Fruit fly (Drosophila melanogaster) whole organism, embryonic: ENCODE results near the gene Taf6.

ENCODE experiments used
- Adf1 ChIP-seq: fragments of 200-800 bp; sonication (Bioruptor generic); IDR thresholded peaks from 2 replicates; pipeline ENCODE4 v1.3.6; 2022; ENCODE audit warnings: missing biosample characterization, missing genetic modification characterization
- Atf3 ChIP-seq: fragments of 200-800 bp; sonication (Bioruptor generic); optimal IDR thresholded peaks from 3 replicates; lab custom pipeline; 2016; ENCODE audit warnings: missing biosample characterization, missing genetic modification characterization
- CG10431 ChIP-seq: fragments of 200-800 bp; sonication (Bioruptor generic); optimal IDR thresholded peaks from 3 replicates; lab custom pipeline; 2018; ENCODE audit warnings: missing biosample characterization, mild to moderate bottlenecking, missing genetic modification characterization
- CG12942 ChIP-seq: fragments of 200-800 bp; sonication (Bioruptor generic); optimal IDR thresholded peaks from 3 replicates; lab custom pipeline; 2016; ENCODE audit warnings: missing biosample characterization, missing genetic modification characterization
- CG14050 ChIP-seq: fragments of 200-800 bp; sonication (Bioruptor generic); IDR thresholded peaks from 3 replicates; pipeline ENCODE4 v1.3.6; 2022; ENCODE audit warnings: missing biosample characterization, missing genetic modification characterization
- CG15269 ChIP-seq: fragments of 200-800 bp; sonication (Bioruptor generic); optimal IDR thresholded peaks from 2 replicates; lab custom pipeline; 2018; ENCODE audit warnings: missing biosample characterization, mild to moderate bottlenecking, missing genetic modification characterization, moderate library complexity
- CG15514 ChIP-seq: fragments of 200-800 bp; sonication (Bioruptor generic); optimal IDR thresholded peaks from 3 replicates; lab custom pipeline; 2017; ENCODE audit warnings: missing biosample characterization, missing genetic modification characterization, mild to moderate bottlenecking, moderate library complexity, missing genetic modification reagents
- CG16815 ChIP-seq: fragments of 200-800 bp; sonication (Bioruptor generic); optimal IDR thresholded peaks from 3 replicates; lab custom pipeline; 2017; ENCODE audit warnings: missing biosample characterization, mild to moderate bottlenecking, missing genetic modification characterization
- CG17186 ChIP-seq: fragments of 200-800 bp; sonication (Bioruptor generic); optimal IDR thresholded peaks from 3 replicates; lab custom pipeline; 2017; ENCODE audit warnings: missing biosample characterization, missing genetic modification reagents, missing genetic modification characterization
- CG17361 ChIP-seq: fragments of 200-800 bp; sonication (Bioruptor generic); IDR thresholded peaks from 3 replicates; pipeline ENCODE4 v1.3.6; 2022; ENCODE audit warnings: missing biosample characterization, missing genetic modification characterization
- CG30403 ChIP-seq: fragments of 200-800 bp; sonication (Bioruptor generic); optimal IDR thresholded peaks from 3 replicates; lab custom pipeline; 2016; ENCODE audit warnings: missing biosample characterization, missing genetic modification characterization
- CG31224 ChIP-seq: fragments of 200-800 bp; sonication (Bioruptor generic); IDR thresholded peaks from 2 replicates; pipeline ENCODE4 v1.3.6; 2022; ENCODE audit warnings: missing biosample characterization, missing genetic modification characterization
- CG31365 ChIP-seq: fragments of 200-800 bp; sonication (Bioruptor generic); optimal IDR thresholded peaks from 2 replicates; lab custom pipeline; 2018; ENCODE audit warnings: missing biosample characterization, mild to moderate bottlenecking, missing genetic modification characterization
- CG3995 ChIP-seq: fragments of 200-800 bp; sonication (Bioruptor generic); optimal IDR thresholded peaks from 3 replicates; lab custom pipeline; 2016; ENCODE audit warnings: missing biosample characterization, missing genetic modification characterization
- CG43689 ChIP-seq: fragments of 200-800 bp; sonication (Bioruptor generic); IDR thresholded peaks from 2 replicates; pipeline ENCODE4 v1.3.6; 2022; ENCODE audit warnings: missing biosample characterization, missing genetic modification characterization
- CG4820 ChIP-seq: fragments of 200-800 bp; sonication (Bioruptor generic); optimal IDR thresholded peaks from 3 replicates; lab custom pipeline; 2016; ENCODE audit warnings: missing biosample characterization, missing genetic modification characterization
- CG6175 ChIP-seq: fragments of 200-800 bp; sonication (Bioruptor generic); IDR thresholded peaks from 3 replicates; pipeline ENCODE4 v1.3.6; 2022; ENCODE audit warnings: missing biosample characterization, missing genetic modification characterization
- CG6689 ChIP-seq: fragments of 200-800 bp; sonication (Bioruptor generic); IDR thresholded peaks from 2 replicates; pipeline ENCODE4 v1.3.6; 2022; ENCODE audit warnings: missing biosample characterization, missing genetic modification characterization
- CG6765 ChIP-seq: fragments of 200-800 bp; sonication (Bioruptor generic); optimal IDR thresholded peaks from 3 replicates; lab custom pipeline; 2017; ENCODE audit warnings: missing biosample characterization, mild to moderate bottlenecking, missing genetic modification characterization
- CG6854 ChIP-seq: fragments of 200-800 bp; sonication (Bioruptor generic); optimal IDR thresholded peaks from 3 replicates; lab custom pipeline; 2017; ENCODE audit warnings: missing biosample characterization, mild to moderate bottlenecking, missing genetic modification characterization
- CG7928 ChIP-seq: fragments of 200-800 bp; sonication (Bioruptor generic); optimal IDR thresholded peaks from 2 replicates; lab custom pipeline; 2017; ENCODE audit warnings: missing biosample characterization, mild to moderate bottlenecking, missing genetic modification characterization
- Dll ChIP-seq: fragments of 200-800 bp; sonication (Bioruptor generic); IDR thresholded peaks from 4 replicates; pipeline ENCODE4 v1.3.6; 2022; ENCODE audit warnings: missing biosample characterization, missing genetic modification characterization; ENCODE audit not compliant: partially characterized antibody
- Doc3 ChIP-seq: fragments of 200-800 bp; sonication (Bioruptor generic); IDR thresholded peaks from 3 replicates; pipeline ENCODE4 v1.3.6; 2022; ENCODE audit warnings: missing biosample characterization, missing genetic modification characterization; ENCODE audit not compliant: partially characterized antibody
- ERR ChIP-seq: fragments of 200-800 bp; sonication (Bioruptor generic); optimal IDR thresholded peaks from 2 replicates; lab custom pipeline; 2016; ENCODE audit warnings: missing biosample characterization, missing genetic modification characterization
- Ets97D ChIP-seq: fragments of 200-800 bp; sonication (Bioruptor generic); optimal IDR thresholded peaks from 3 replicates; lab custom pipeline; 2016; ENCODE audit warnings: missing biosample characterization, missing genetic modification characterization
- Fer2 ChIP-seq: fragments of 200-800 bp; sonication (Bioruptor generic); optimal IDR thresholded peaks from 2 replicates; lab custom pipeline; 2018; ENCODE audit warnings: missing biosample characterization, mild to moderate bottlenecking, missing genetic modification characterization, moderate library complexity
- Hr39 ChIP-seq: fragments of >200 bp; optimal IDR thresholded peaks from 2 replicates; lab custom pipeline; 2017
- Lhr ChIP-seq: fragments of 200-800 bp; sonication (Bioruptor generic); optimal IDR thresholded peaks from 3 replicates; lab custom pipeline; 2017; ENCODE audit warnings: mild to moderate bottlenecking, missing biosample characterization, missing genetic modification reagents, missing genetic modification characterization
- Max ChIP-seq: fragments of 200-800 bp; sonication (Bioruptor generic); optimal IDR thresholded peaks from 2 replicates; lab custom pipeline; 2016; ENCODE audit warnings: missing biosample characterization, mild to moderate bottlenecking, missing genetic modification characterization
- NFAT ChIP-seq: fragments of 200-800 bp; sonication (Bioruptor generic); IDR thresholded peaks from 2 replicates; pipeline ENCODE4 v1.3.6; 2022; ENCODE audit warnings: missing biosample characterization, missing genetic modification characterization
- Ravus ChIP-seq: fragments of 200-800 bp; sonication (Bioruptor generic); IDR thresholded peaks from 2 replicates; pipeline ENCODE4 v1.3.6; 2022; ENCODE audit warnings: missing biosample characterization, missing genetic modification characterization
- Sin3A ChIP-seq: fragments of >200 bp; optimal IDR thresholded peaks from 2 replicates; lab custom pipeline; 2018
- Tbp ChIP-seq: fragments of >200 bp; optimal IDR thresholded peaks from 2 replicates; lab custom pipeline; 2018; ENCODE audit warnings: missing biosample characterization, missing genetic modification characterization
- YL-1 ChIP-seq: fragments of 200-800 bp; sonication (Bioruptor generic); optimal IDR thresholded peaks from 3 replicates; lab custom pipeline; 2017; ENCODE audit warnings: missing biosample characterization, mild to moderate bottlenecking, missing genetic modification characterization
- az2 ChIP-seq: fragments of 200-800 bp; sonication (Bioruptor generic); optimal IDR thresholded peaks from 3 replicates; lab custom pipeline; 2016; ENCODE audit warnings: missing biosample characterization, missing genetic modification characterization
- cg ChIP-seq: fragments of 200-800 bp; sonication (Bioruptor generic); optimal IDR thresholded peaks from 3 replicates; lab custom pipeline; 2019; ENCODE audit warnings: missing biosample characterization, mild to moderate bottlenecking, missing genetic modification characterization, moderate library complexity
- croc ChIP-seq: fragments of 200-800 bp; sonication (Bioruptor generic); conservative IDR thresholded peaks from 3 replicates; pipeline ENCODE4 v1.3.6; 2022; ENCODE audit warnings: missing biosample characterization, missing genetic modification characterization
- fd64A ChIP-seq: fragments of 200-800 bp; sonication (Bioruptor generic); optimal IDR thresholded peaks from 3 replicates; lab custom pipeline; 2018; ENCODE audit warnings: missing biosample characterization, mild to moderate bottlenecking, missing genetic modification characterization
- gsb-n ChIP-seq: fragments of 200-800 bp; sonication (Bioruptor generic); optimal IDR thresholded peaks from 3 replicates; lab custom pipeline; 2018; ENCODE audit warnings: missing biosample characterization, mild to moderate bottlenecking, missing genetic modification characterization
- gt ChIP-seq: fragments of 200-800 bp; sonication (Bioruptor generic); IDR thresholded peaks from 2 replicates; pipeline ENCODE4 v1.3.6; 2022; ENCODE audit warnings: missing biosample characterization, missing genetic modification characterization
- ham ChIP-seq: fragments of 200-800 bp; sonication (Bioruptor generic); IDR thresholded peaks from 2 replicates; pipeline ENCODE4 v1.3.6; 2022; ENCODE audit warnings: missing biosample characterization, missing genetic modification characterization
- jing ChIP-seq: fragments of 200-800 bp; sonication (Bioruptor generic); optimal IDR thresholded peaks from 2 replicates; lab custom pipeline; 2018; ENCODE audit warnings: missing biosample characterization, mild to moderate bottlenecking, missing genetic modification characterization
- psq ChIP-seq: fragments of 200-800 bp; sonication (Bioruptor generic); optimal IDR thresholded peaks from 2 replicates; lab custom pipeline; 2017; ENCODE audit warnings: missing biosample characterization, missing genetic modification characterization
- rib ChIP-seq: fragments of 200-800 bp; sonication (Bioruptor generic); IDR thresholded peaks from 2 replicates; pipeline ENCODE4 v1.3.6; 2022; ENCODE audit warnings: missing biosample characterization, missing genetic modification characterization
- slbo ChIP-seq: fragments of 200-800 bp; sonication (Bioruptor generic); IDR thresholded peaks from 2 replicates; pipeline ENCODE4 v1.3.6; 2022; ENCODE audit warnings: missing biosample characterization, missing genetic modification characterization
- sob ChIP-seq: fragments of 200-800 bp; sonication (Bioruptor generic); IDR thresholded peaks from 2 replicates; pipeline ENCODE4 v1.3.6; 2022; ENCODE audit warnings: missing biosample characterization, missing genetic modification characterization
- sqz ChIP-seq: fragments of 200-800 bp; sonication (Bioruptor generic); optimal IDR thresholded peaks from 3 replicates; lab custom pipeline; 2018; ENCODE audit warnings: missing biosample characterization, mild to moderate bottlenecking, missing genetic modification characterization
- sr ChIP-seq: fragments of 200-800 bp; sonication (Bioruptor generic); IDR thresholded peaks from 3 replicates; pipeline ENCODE4 v1.3.6; 2022; ENCODE audit warnings: missing biosample characterization, missing genetic modification characterization
- sug ChIP-seq: fragments of 200-800 bp; optimal IDR thresholded peaks from 2 replicates; lab custom pipeline; 2019; ENCODE audit warnings: missing biosample characterization, mild to moderate bottlenecking, missing genetic modification characterization, moderate library complexity
- tio ChIP-seq: fragments of 200-800 bp; sonication (Bioruptor generic); optimal IDR thresholded peaks from 2 replicates; lab custom pipeline; 2017; ENCODE audit warnings: missing biosample characterization, missing genetic modification characterization, inconsistent platforms
- tx ChIP-seq: fragments of 200-800 bp; sonication (Bioruptor generic); optimal IDR thresholded peaks from 2 replicates; lab custom pipeline; 2016; ENCODE audit warnings: missing biosample characterization, missing genetic modification characterization
- zf30C ChIP-seq: fragments of 200-800 bp; sonication (Bioruptor generic); optimal IDR thresholded peaks from 3 replicates; lab custom pipeline; 2018; ENCODE audit warnings: missing biosample characterization, mild to moderate bottlenecking, missing genetic modification characterization
- zfh1 ChIP-seq: fragments of 200-800 bp; sonication (Bioruptor generic); IDR thresholded peaks from 3 replicates; pipeline ENCODE4 v1.3.6; 2022; ENCODE audit warnings: missing biosample characterization, missing genetic modification characterization

Taf6 gene

DNA sequence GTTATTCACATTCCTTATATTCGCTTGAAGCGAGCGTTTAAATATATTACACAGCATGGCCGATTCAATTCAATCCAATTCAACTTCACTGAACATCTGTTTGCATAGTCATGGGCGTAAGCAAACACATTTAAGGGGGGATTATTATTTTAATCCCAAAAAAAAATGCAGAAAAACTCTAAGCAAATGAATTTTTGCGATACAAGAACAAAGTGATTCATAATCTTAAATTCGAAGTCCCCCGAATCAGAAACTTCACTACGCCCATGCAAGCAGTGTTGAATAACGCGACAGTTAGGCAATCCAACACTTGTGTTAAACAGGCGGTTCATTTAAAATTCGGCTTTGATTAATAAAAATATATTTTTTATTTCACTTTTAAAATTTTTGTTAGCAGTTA is 8.5 kb upstream of the Taf6 start, which contains the start of gene CG14100 (continued):
- peak; percentile 100 for TF ChIP-seq CG6854 (GFP tag; lab: Kevin White, UChicago)
- TF ChIP-seq Fer2 (tag; lab: Kevin White, UChicago): peak; percentile 100
- TF ChIP-seq CG7928 (GFP tag; lab: Kevin White, UChicago): peak; percentile 96
- TF ChIP-seq rib (GFP tag; lab: Robert Waterston, UW): peak; percentile 100
- peak; percentile 100 for TF ChIP-seq CG14050 (GFP tag; lab: Robert Waterston, UW)
- TF ChIP-seq CG30403 (GFP tag; lab: Kevin White, UChicago): peak; percentile 100
- peak; percentile 100 for TF ChIP-seq CG6765
- peak; percentile 97 for TF ChIP-seq Adf1 (GFP tag; lab: Robert Waterston, UW)
- peak; percentile 100 for TF ChIP-seq tio (GFP tag; lab: Kevin White, UChicago)
- TF ChIP-seq Sin3A: peak; percentile 11
- TF ChIP-seq Hr39: no peak
- peak; percentile 100 for TF ChIP-seq ERR (GFP tag; lab: Kevin White, UChicago)
- peak; percentile 100 for TF ChIP-seq CG43689 (GFP tag; lab: Robert Waterston, UW)
- TF ChIP-seq zfh1 (GFP tag; lab: Robert Waterston, UW): peak; percentile 100
- peak; percentile 100 for TF ChIP-seq gsb-n (tag; lab: Kevin White, UChicago)
- TF ChIP-seq CG6175 (GFP tag; lab: Robert Waterston, UW): peak; percentile 100
- peak; percentile 97 for TF ChIP-seq CG31365
- peak; percentile 94 for TF ChIP-seq CG3995
- TF ChIP-seq CG6689 (GFP tag; lab: Robert Waterston, UW): peak; percentile 100
- TF ChIP-seq CG4820 (GFP tag; lab: Kevin White, UChicago): peak; percentile 100
- peak; percentile 100 for TF ChIP-seq Ravus (GFP tag; lab: Robert Waterston, UW)
- TF ChIP-seq cg: no peak
- TF ChIP-seq Doc3 (GFP tag; lab: Robert Waterston, UW): no peak; the same call in 2 of the 3 replicates
- TF ChIP-seq CG17361: peak; percentile 100
- TF ChIP-seq ham (GFP tag; lab: Robert Waterston, UW): peak; percentile 100
- peak; percentile 99 for TF ChIP-seq CG10431 (GFP tag; lab: Kevin White, UChicago)
- peak; percentile 100 for TF ChIP-seq gt (GFP tag; lab: Robert Waterston, UW)
- TF ChIP-seq Max (GFP tag; lab: Kevin White, UChicago): peak; percentile 100
- peak; percentile 98 for TF ChIP-seq Ets97D (GFP tag; lab: Kevin White, UChicago)
- TF ChIP-seq Tbp (GFP tag; lab: Kevin White, UChicago): no peak
- TF ChIP-seq CG15514 (GFP tag; lab: Kevin White, UChicago): peak; percentile 97
- peak; percentile 100 for TF ChIP-seq sr (GFP tag; lab: Robert Waterston, UW)
- peak; percentile 100 for TF ChIP-seq CG16815 (GFP tag; lab: Kevin White, UChicago)
- peak; percentile 98 for TF ChIP-seq CG17186 (GFP tag; lab: Kevin White, UChicago)
- TF ChIP-seq slbo (GFP tag; lab: Robert Waterston, UW): peak; percentile 100
- TF ChIP-seq croc (GFP tag; lab: Robert Waterston, UW): peak; percentile 100
- peak; percentile 100 for TF ChIP-seq CG12942 (GFP tag; lab: Kevin White, UChicago)
- peak; percentile 100 for TF ChIP-seq CG15269 (tag; lab: Kevin White, UChicago)
- peak; percentile 100 for TF ChIP-seq sug (tag; lab: Kevin White, UChicago)
- peak; percentile 90 for TF ChIP-seq zf30C
- TF ChIP-seq Atf3 (GFP tag; lab: Kevin White, UChicago): peak; percentile 100
- TF ChIP-seq az2 (GFP tag; lab: Kevin White, UChicago): peak; percentile 100
- peak; percentile 100 for TF ChIP-seq tx (GFP tag; lab: Kevin White, UChicago)
- TF ChIP-seq psq (GFP tag; lab: Kevin White, UChicago): peak; percentile 100
- TF ChIP-seq fd64A (GFP tag; lab: Kevin White, UChicago): peak; percentile 100
- peak; percentile 100 for TF ChIP-seq jing (GFP tag; lab: Kevin White, UChicago)
- TF ChIP-seq CG31224 (GFP tag; lab: Robert Waterston, UW): peak; percentile 100
- TF ChIP-seq YL-1 (GFP tag; lab: Kevin White, UChicago): peak; percentile 100
- peak; percentile 100 for TF ChIP-seq sob (GFP tag; lab: Robert Waterston, UW)
- 0 out of 4 replicates have a peak, but pooled peaks have one; percentile 52 for TF ChIP-seq Dll (GFP tag; lab: Robert Waterston, UW)
- TF ChIP-seq Lhr (GFP tag; lab: Kevin White, UChicago): peak; percentile 100
- peak; percentile 100 for TF ChIP-seq sqz (GFP tag; lab: Kevin White, UChicago)
- peak; percentile 100 for TF ChIP-seq NFAT (GFP tag; lab: Robert Waterston, UW)
